Fruit fly (Drosophila melanogaster) whole organism, prepupa: Measurements from ENCODE around the gene CG42764.

Source experiments
- Blimp-1 ChIP-seq: fragments of 200-800 bp; sonication (Bioruptor generic); optimal IDR thresholded peaks from 3 replicates; lab custom pipeline; 2017; ENCODE audit warnings: missing biosample characterization, missing genetic modification characterization, mild to moderate bottlenecking, moderate library complexity, missing genetic modification reagents
- Hr4 ChIP-seq: fragments of 200-800 bp; sonication (Bioruptor generic); optimal IDR thresholded peaks from 3 replicates; lab custom pipeline; 2016; ENCODE audit warnings: missing biosample characterization, missing genetic modification characterization
- Sox102F ChIP-seq: fragments of 200-800 bp; sonication (Bioruptor generic); optimal IDR thresholded peaks from 2 replicates; lab custom pipeline; 2016; ENCODE audit warnings: missing biosample characterization, mild to moderate bottlenecking, missing genetic modification characterization
- eg ChIP-seq: fragments of 200-800 bp; sonication (Bioruptor generic); IDR thresholded peaks from 3 replicates; pipeline ENCODE4 v1.3.6; 2022; ENCODE audit warnings: missing biosample characterization, missing genetic modification characterization
- ss ChIP-seq, 2 experiments: fragments of 200-800 bp; sonication (Bioruptor generic); optimal IDR thresholded peaks; 2 replicates in 1 of 2; 3 replicates in 1 of 2; lab custom pipeline; 2017 to 2018; ENCODE audit warnings: mild to moderate bottlenecking in 2 of 2, missing biosample characterization in 2 of 2, missing genetic modification characterization in 2 of 2, moderate library complexity in 1 of 2

DNA sequence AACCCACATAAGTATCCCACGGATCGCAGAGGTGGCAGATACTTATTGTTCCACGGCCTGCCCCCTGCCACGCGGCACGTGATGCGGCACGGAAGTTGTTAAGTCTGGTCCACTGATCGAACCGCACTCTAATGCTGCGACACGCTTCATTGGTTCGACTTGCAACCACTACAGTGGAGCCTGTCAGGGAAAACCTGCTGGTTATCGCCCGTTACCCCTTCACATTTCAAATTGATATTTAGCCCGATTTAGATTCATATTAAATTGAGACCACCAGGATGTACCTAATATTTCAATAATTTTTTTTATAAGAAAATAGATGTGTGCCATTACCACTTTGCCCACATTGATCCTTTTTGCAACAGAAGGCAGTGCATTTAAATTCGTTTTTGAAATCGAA lies 18.5 kb downstream of the CG42764 start:
- no peak for TF ChIP-seq ss (GFP tag; optimal IDR thresholded peaks at IDR 0.05; lab: Kevin White, UChicago)
- peak; percentile 46; the same call in 2 of the 3 replicates for TF ChIP-seq eg
- TF ChIP-seq Sox102F (GFP tag; lab: Kevin White, UChicago): peak; percentile 2
- TF ChIP-seq Blimp-1 (GFP tag; lab: Kevin White, UChicago): no peak
- peak; percentile 52 for TF ChIP-seq Hr4 (GFP tag; lab: Kevin White, UChicago)
